Fruit fly (Drosophila melanogaster) whole organism, embryonic: ENCODE measurements around the gene CG11843.

ENCODE experiments used
- ATbp ChIP-seq: fragments of 200-800 bp; sonication (Bioruptor generic); optimal IDR thresholded peaks from 2 replicates; lab custom pipeline; 2017; ENCODE audit warnings: missing biosample characterization, mild to moderate bottlenecking, missing genetic modification characterization, missing genetic modification reagents
- Aef1 ChIP-seq: fragments of 200-800 bp; sonication (Bioruptor generic); IDR thresholded peaks from 3 replicates; pipeline ENCODE4 v1.3.6; 2022; ENCODE audit warnings: missing biosample characterization, missing genetic modification characterization
- CG10267 ChIP-seq: fragments of 200-800 bp; sonication (Bioruptor generic); optimal IDR thresholded peaks from 2 replicates; lab custom pipeline; 2018; ENCODE audit warnings: missing biosample characterization, mild to moderate bottlenecking, missing genetic modification characterization, moderate library complexity
- CG10431 ChIP-seq: fragments of 200-800 bp; sonication (Bioruptor generic); optimal IDR thresholded peaks from 3 replicates; lab custom pipeline; 2018; ENCODE audit warnings: missing biosample characterization, mild to moderate bottlenecking, missing genetic modification characterization
- CG11247 ChIP-seq: fragments of 200-800 bp; sonication (Bioruptor generic); IDR thresholded peaks from 2 replicates; pipeline ENCODE4 v1.3.6; 2022; ENCODE audit warnings: missing biosample characterization, missing genetic modification characterization
- CG13624 ChIP-seq: fragments of 200-800 bp; sonication (Bioruptor generic); optimal IDR thresholded peaks from 2 replicates; lab custom pipeline; 2016; ENCODE audit warnings: missing biosample characterization, missing genetic modification characterization
- CG14014 ChIP-seq: fragments of 200-800 bp; sonication (Bioruptor generic); IDR thresholded peaks from 2 replicates; pipeline ENCODE4 v1.3.6; 2022; ENCODE audit warnings: missing biosample characterization, missing genetic modification characterization
- CG14667 ChIP-seq: fragments of 200-800 bp; sonication (Bioruptor generic); IDR thresholded peaks from 2 replicates; pipeline ENCODE4 v1.3.6; 2022; ENCODE audit warnings: missing biosample characterization, missing genetic modification characterization
- CG14710 ChIP-seq: fragments of 200-800 bp; sonication (Bioruptor generic); optimal IDR thresholded peaks from 3 replicates; lab custom pipeline; 2019; ENCODE audit warnings: missing biosample characterization, mild to moderate bottlenecking, missing genetic modification characterization, moderate library complexity
- CG14860 ChIP-seq: fragments of 200-800 bp; sonication (Bioruptor generic); IDR thresholded peaks from 3 replicates; pipeline ENCODE4 v1.3.6; 2022; ENCODE audit warnings: missing biosample characterization, missing genetic modification characterization; ENCODE audit not compliant: partially characterized antibody
- CG1529 ChIP-seq: fragments of 200-800 bp; sonication (Bioruptor generic); optimal IDR thresholded peaks from 3 replicates; lab custom pipeline; 2018; ENCODE audit warnings: missing biosample characterization, missing genetic modification characterization
- CG17186 ChIP-seq: fragments of 200-800 bp; sonication (Bioruptor generic); optimal IDR thresholded peaks from 3 replicates; lab custom pipeline; 2017; ENCODE audit warnings: missing biosample characterization, missing genetic modification reagents, missing genetic modification characterization
- CG18619 ChIP-seq: fragments of 200-800 bp; sonication (Bioruptor generic); optimal IDR thresholded peaks from 3 replicates; lab custom pipeline; 2017; ENCODE audit warnings: missing biosample characterization, mild to moderate bottlenecking, missing genetic modification characterization
- CG2120 ChIP-seq: fragments of 200-800 bp; sonication (Bioruptor generic); optimal IDR thresholded peaks from 3 replicates; lab custom pipeline; 2016; ENCODE audit warnings: missing biosample characterization, missing genetic modification characterization
- CG30020 ChIP-seq: fragments of 200-800 bp; optimal IDR thresholded peaks from 2 replicates; lab custom pipeline; 2019; ENCODE audit warnings: missing biosample characterization, mild to moderate bottlenecking, missing genetic modification characterization, moderate library complexity
- CG3847 ChIP-seq: fragments of 200-800 bp; sonication (Bioruptor generic); IDR thresholded peaks from 2 replicates; pipeline ENCODE4 v1.3.6; 2022; ENCODE audit warnings: missing biosample characterization, missing genetic modification characterization
- CG4854 ChIP-seq: fragments of 200-800 bp; sonication (Bioruptor generic); optimal IDR thresholded peaks from 2 replicates; lab custom pipeline; 2016; ENCODE audit warnings: missing biosample characterization, missing genetic modification characterization, inconsistent platforms
- CG5180 ChIP-seq: fragments of 200-800 bp; sonication (Bioruptor generic); optimal IDR thresholded peaks from 3 replicates; lab custom pipeline; 2017; ENCODE audit warnings: missing biosample characterization, missing genetic modification characterization, mild to moderate bottlenecking, moderate library complexity, missing genetic modification reagents
- CG6272 ChIP-seq: fragments of 200-800 bp; sonication (Bioruptor generic); IDR thresholded peaks from 2 replicates; pipeline ENCODE4 v1.3.6; 2022; ENCODE audit warnings: missing biosample characterization, missing genetic modification characterization
- CG9932 ChIP-seq: fragments of 200-800 bp; sonication (Bioruptor generic); IDR thresholded peaks from 2 replicates; pipeline ENCODE4 v1.3.6; 2022; ENCODE audit warnings: missing biosample characterization, missing genetic modification characterization
- D19A ChIP-seq: fragments of 200-800 bp; optimal IDR thresholded peaks from 3 replicates; lab custom pipeline; 2019; ENCODE audit warnings: missing biosample characterization, mild to moderate bottlenecking, missing genetic modification characterization, moderate library complexity
- Dad ChIP-seq: fragments of 200-800 bp; sonication (Bioruptor generic); optimal IDR thresholded peaks from 3 replicates; lab custom pipeline; 2016; ENCODE audit warnings: missing biosample characterization, missing genetic modification characterization
- Dek ChIP-seq: fragments of 200-800 bp; sonication (Bioruptor generic); optimal IDR thresholded peaks from 3 replicates; lab custom pipeline; 2019; ENCODE audit warnings: missing biosample characterization, mild to moderate bottlenecking, missing genetic modification characterization, moderate library complexity
- Eip74EF ChIP-seq, 2 experiments: fragments of 200-800 bp in 1 of 2; fragments of >200 bp in 1 of 2; sonication (Bioruptor generic) in 1 of 2; optimal IDR thresholded peaks; 2 replicates each; lab custom pipeline; 2017 to 2019; ENCODE audit warnings: missing biosample characterization in 2 of 2, missing genetic modification characterization in 2 of 2, mild to moderate bottlenecking in 1 of 2, moderate library complexity in 1 of 2
- Ets97D ChIP-seq: fragments of 200-800 bp; sonication (Bioruptor generic); optimal IDR thresholded peaks from 3 replicates; lab custom pipeline; 2016; ENCODE audit warnings: missing biosample characterization, missing genetic modification characterization
- Fer1 ChIP-seq: fragments of 200-800 bp; sonication (Bioruptor generic); optimal IDR thresholded peaks from 2 replicates; lab custom pipeline; 2017; ENCODE audit warnings: missing biosample characterization, mild to moderate bottlenecking, missing genetic modification characterization
- Fer2 ChIP-seq: fragments of 200-800 bp; sonication (Bioruptor generic); optimal IDR thresholded peaks from 2 replicates; lab custom pipeline; 2018; ENCODE audit warnings: missing biosample characterization, mild to moderate bottlenecking, missing genetic modification characterization, moderate library complexity
- HLHmδ ChIP-seq: fragments of 200-800 bp; sonication (Bioruptor generic); optimal IDR thresholded peaks from 2 replicates; lab custom pipeline; 2018; ENCODE audit warnings: missing biosample characterization, mild to moderate bottlenecking, missing genetic modification characterization, moderate library complexity
- Lpt ChIP-seq: fragments of >200 bp; optimal IDR thresholded peaks from 2 replicates; lab custom pipeline; 2018; ENCODE audit warnings: missing biosample characterization, missing genetic modification characterization
- Med ChIP-seq: fragments of 200-800 bp; sonication (Bioruptor generic); peaks from one replicate; lab custom pipeline; 2016; ENCODE audit warnings: missing biosample characterization, missing genetic modification characterization, mild to moderate bottlenecking, inconsistent platforms, moderate library complexity
- Myb ChIP-seq: fragments of 200-800 bp; sonication (Bioruptor generic); optimal IDR thresholded peaks from 2 replicates; lab custom pipeline; 2016; ENCODE audit warnings: missing biosample characterization, missing genetic modification characterization
- Nf-YA ChIP-seq: fragments of 200-800 bp; sonication (Bioruptor generic); IDR thresholded peaks from 2 replicates; pipeline ENCODE4 v1.3.6; 2022; ENCODE audit warnings: missing biosample characterization, missing genetic modification characterization
- Poxn ChIP-seq: fragments of 200-800 bp; sonication (Bioruptor generic); IDR thresholded peaks from 2 replicates; pipeline ENCODE4 v1.3.6; 2022; ENCODE audit warnings: missing biosample characterization, missing genetic modification characterization
- Ptx1 ChIP-seq: fragments of 200-800 bp; sonication (Bioruptor generic); IDR thresholded peaks from 2 replicates; pipeline ENCODE4 v1.3.6; 2022; ENCODE audit warnings: missing biosample characterization, missing genetic modification characterization
- Rx ChIP-seq: fragments of 200-800 bp; sonication (Bioruptor generic); IDR thresholded peaks from 2 replicates; pipeline ENCODE4 v1.3.6; 2022; ENCODE audit warnings: missing biosample characterization, missing genetic modification characterization
- Trl ChIP-seq, 3 experiments: fragments of >200 bp in 2 of 3; fragments of 200-800 bp in 1 of 3; sonication (Bioruptor generic) in 1 of 3; optimal IDR thresholded peaks; 2 replicates in 1 of 3; 3 replicates in 2 of 3; lab custom pipeline; 2016 to 2017; ENCODE audit warnings: missing biosample characterization in 1 of 3, missing genetic modification characterization in 1 of 3
- Usf ChIP-seq: fragments of 200-800 bp; sonication (Bioruptor generic); optimal IDR thresholded peaks from 2 replicates; lab custom pipeline; 2017; ENCODE audit warnings: missing genotype, missing biosample characterization, missing genetic modification characterization
- bigmax ChIP-seq: fragments of 200-800 bp; sonication (Bioruptor generic); optimal IDR thresholded peaks from 2 replicates; lab custom pipeline; 2018; ENCODE audit warnings: missing biosample characterization, mild to moderate bottlenecking, missing genetic modification characterization
- exex ChIP-seq: fragments of 200-800 bp; sonication (Bioruptor generic); optimal IDR thresholded peaks from 4 replicates; lab custom pipeline; 2018; ENCODE audit warnings: missing biosample characterization, mild to moderate bottlenecking, missing genetic modification characterization, moderate library complexity
- gce ChIP-seq: fragments of 200-800 bp; sonication (Bioruptor generic); IDR thresholded peaks from 3 replicates; pipeline ENCODE4 v1.3.6; 2022; ENCODE audit warnings: missing biosample characterization, missing genetic modification characterization
- gem ChIP-seq: fragments of 200-800 bp; sonication (Bioruptor generic); optimal IDR thresholded peaks from 2 replicates; lab custom pipeline; 2019; ENCODE audit warnings: missing biosample characterization, mild to moderate bottlenecking, missing genetic modification characterization, moderate library complexity
- jing ChIP-seq: fragments of 200-800 bp; sonication (Bioruptor generic); optimal IDR thresholded peaks from 2 replicates; lab custom pipeline; 2018; ENCODE audit warnings: missing biosample characterization, mild to moderate bottlenecking, missing genetic modification characterization
- p53 ChIP-seq: fragments of 200-800 bp; sonication (Bioruptor generic); optimal IDR thresholded peaks from 2 replicates; lab custom pipeline; 2016; ENCODE audit warnings: missing biosample characterization, missing genetic modification characterization
- peb ChIP-seq: fragments of 200-800 bp; sonication (Bioruptor generic); IDR thresholded peaks from 2 replicates; pipeline ENCODE4 v1.3.6; 2022; ENCODE audit warnings: missing biosample characterization, missing genetic modification characterization
- run ChIP-seq: fragments of 200-800 bp; sonication (Bioruptor generic); optimal IDR thresholded peaks from 3 replicates; lab custom pipeline; 2018; ENCODE audit warnings: missing biosample characterization, mild to moderate bottlenecking, missing genetic modification characterization
- sd ChIP-seq: fragments of 200-800 bp; sonication (Bioruptor generic); optimal IDR thresholded peaks from 3 replicates; lab custom pipeline; 2018; ENCODE audit warnings: missing biosample characterization, mild to moderate bottlenecking, missing genetic modification characterization, moderate library complexity
- sens ChIP-seq: fragments of 200-800 bp; sonication (Bioruptor generic); peaks from one replicate; lab custom pipeline; 2016; ENCODE audit warnings: missing biosample characterization, missing genetic modification characterization
- slou ChIP-seq: fragments of 200-800 bp; sonication (Bioruptor generic); optimal IDR thresholded peaks from 3 replicates; lab custom pipeline; 2016; ENCODE audit warnings: missing biosample characterization, missing genetic modification characterization
- sna ChIP-seq: fragments of 200-800 bp; sonication (Bioruptor generic); IDR thresholded peaks from 2 replicates; pipeline ENCODE4 v1.3.6; 2022; ENCODE audit warnings: missing biosample characterization, missing genetic modification characterization; ENCODE audit not compliant: partially characterized antibody

The CG11843 gene

dm6 chr3R:29063207-29063920 is 9.2 kb downstream of the CG11843 start (continued):
- TF ChIP-seq sens (peak; percentile 95), p53 (GFP tag; lab: Kevin White, UChicago) (no peak), Trl (optimal IDR thresholded peaks at IDR 0.05; lab: Kevin White, UChicago) (no peak), Trl (GFP tag; optimal IDR thresholded peaks at IDR 0.05; lab: Kevin White, UChicago) (peak; percentile 65), CG9932 (GFP tag; lab: Robert Waterston, UW) (no peak), CG5180 (no peak), CG14860 (GFP tag; lab: Robert Waterston, UW) (no peak), Usf (GFP tag; lab: Kevin White, UChicago) (peak; percentile 31), gce (GFP tag; lab: Robert Waterston, UW) (no peak), CG14710 (tag; lab: Kevin White, UChicago) (peak; percentile 84), Ets97D (GFP tag; lab: Kevin White, UChicago) (peak; percentile 86), Fer2 (tag; lab: Kevin White, UChicago) (peak; percentile 81), Fer1 (GFP tag; lab: Kevin White, UChicago) (peak; percentile 61), CG17186 (GFP tag; lab: Kevin White, UChicago) (peak; percentile 3), Lpt (GFP tag; lab: Kevin White, UChicago) (no peak), CG2120 (GFP tag; lab: Kevin White, UChicago) (peak; percentile 74), CG10431 (GFP tag; lab: Kevin White, UChicago) (peak; percentile 68), CG14014 (no peak), Myb (GFP tag; lab: Kevin White, UChicago) (peak; percentile 33), sd (tag; lab: Kevin White, UChicago) (no peak), Dek (tag; lab: Kevin White, UChicago) (peak; percentile 76), CG30020 (tag; lab: Kevin White, UChicago) (peak; percentile 36), Nf-YA (GFP tag; lab: Robert Waterston, UW) (no peak), Dad (peak; percentile 31), Ptx1 (GFP tag; lab: Robert Waterston, UW) (no peak), CG1529 (peak; percentile 45), Med (peak; percentile 89), CG18619 (GFP tag; lab: Kevin White, UChicago) (peak; percentile 77), bigmax (GFP tag; lab: Kevin White, UChicago) (no peak), CG6272 (peak; percentile 79), CG3847 (GFP tag; lab: Robert Waterston, UW) (no peak), CG13624 (GFP tag; lab: Kevin White, UChicago) (peak; percentile 59), CG11247 (GFP tag; lab: Robert Waterston, UW) (no peak), CG14667 (GFP tag; lab: Robert Waterston, UW) (no peak), Rx (no peak), ATbp (GFP tag; lab: Kevin White, UChicago) (peak; percentile 50), run (peak; percentile 19), Poxn (GFP tag; lab: Robert Waterston, UW) (no peak), jing (GFP tag; lab: Kevin White, UChicago) (peak; percentile 17), D19A (tag; lab: Kevin White, UChicago) (peak; percentile 64), Aef1 (GFP tag; lab: Robert Waterston, UW) (no peak), CG10267 (peak; percentile 80), gem (tag; lab: Kevin White, UChicago) (peak; percentile 89), slou (GFP tag; lab: Kevin White, UChicago) (no peak), Eip74EF (GFP tag; optimal IDR thresholded peaks at IDR 0.05; lab: Kevin White, UChicago) (peak in 1 of 2 experiments; percentile 69), exex (tag; lab: Kevin White, UChicago) (peak; percentile 13), CG4854 (GFP tag; lab: Kevin White, UChicago) (peak; percentile 48), sna (GFP tag; lab: Robert Waterston, UW) (no peak), HLHmδ (peak; percentile 31), peb (GFP tag; lab: Robert Waterston, UW) (no peak)
